Worm (Caenorhabditis elegans) whole organism, L4 larva: ENCODE measurements around the gene Y105C5A.508.
"Not testable (repeated sequence)": the region's sequence is repeated elsewhere in the genome, so short reads cannot be mapped to it uniquely, and the experiment has no call there.

Source experiments
- Y105C5A.15 ChIP-seq: fragments of 200-800 bp; sonication (Bioruptor generic); IDR thresholded peaks from 2 replicates; pipeline ENCODE4 v1.3.6; 2022; ENCODE audit warnings: missing genetic modification characterization, missing compliant biosample characterization
- ZK546.5 ChIP-seq, 2 experiments: sonication (generic microtip); optimal IDR thresholded peaks; 2 replicates each; lab custom pipeline; 2017; ENCODE audit warnings: missing biosample characterization in 2 of 2, missing genetic modification characterization in 2 of 2
- lsy-2 ChIP-seq, 2 experiments: fragments of 150-350 bp in 1 of 2; sonication (generic microtip) in 1 of 2; optimal IDR thresholded peaks; 2 replicates each; lab custom pipeline; 2014 to 2017; ENCODE audit warnings: missing biosample characterization in 2 of 2, missing genetic modification characterization in 2 of 2

Y105C5A.508 gene

DNA sequence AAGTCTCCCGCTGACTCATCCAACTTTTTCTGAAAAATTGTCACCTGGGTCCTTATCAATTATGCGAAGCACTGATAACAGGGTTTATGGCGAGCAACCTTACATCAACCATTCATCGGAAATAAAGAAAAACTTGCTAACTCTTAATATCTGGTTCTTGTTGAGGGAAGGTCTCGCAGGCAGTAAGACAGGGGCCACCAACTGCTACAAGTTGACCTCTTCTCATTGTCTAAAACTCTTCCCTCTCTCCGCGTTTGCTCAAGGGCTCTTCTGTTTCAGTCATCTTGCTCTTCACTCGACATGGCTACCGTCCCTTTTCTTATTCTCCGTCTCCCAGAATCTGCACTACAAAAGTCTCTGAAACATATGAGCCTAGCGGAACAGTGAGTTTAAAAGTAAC is 51.7 kb downstream of the Y105C5A.508 start, which contains the start of gene Y105C5A.10:
Gene Y105C5A.10, plus strand, starts transcription at position 301 of the 400 bp plus-strand sequence.
- not testable (repeated sequence) for TF ChIP-seq Y105C5A.15 (GFP tag; lab: Robert Waterston, UW); ZK546.5 (tag; optimal IDR thresholded peaks at IDR 0.05; lab: Kevin White, UChicago); lsy-2 (tag; optimal IDR thresholded peaks at IDR 0.05; lab: Kevin White, UChicago)
